Fruit fly (Drosophila melanogaster) whole organism, pupa: ENCODE data around the gene Dph4.

ENCODE experiments used
- CG10348 ChIP-seq: fragments of 200-800 bp; sonication (Bioruptor generic); IDR thresholded peaks from 2 replicates; pipeline ENCODE4 v1.3.6; 2022; ENCODE audit warnings: missing biosample characterization, missing genetic modification characterization
- CG12605 ChIP-seq: fragments of 200-800 bp; sonication (Bioruptor generic); IDR thresholded peaks from 2 replicates; pipeline ENCODE4 v1.3.6; 2022; ENCODE audit warnings: missing biosample characterization, missing genetic modification characterization
- CG13204 ChIP-seq: fragments of 200-800 bp; sonication (Bioruptor generic); optimal IDR thresholded peaks from 2 replicates; lab custom pipeline; 2018; ENCODE audit warnings: missing biosample characterization, mild to moderate bottlenecking, missing genetic modification characterization, moderate library complexity
- CG14655 ChIP-seq: fragments of 200-800 bp; sonication (Bioruptor generic); optimal IDR thresholded peaks from 3 replicates; lab custom pipeline; 2017; ENCODE audit warnings: mild to moderate bottlenecking, missing biosample characterization, missing genetic modification reagents, missing genetic modification characterization
- CG15710 ChIP-seq: fragments of 200-800 bp; sonication (Bioruptor generic); optimal IDR thresholded peaks from 2 replicates; lab custom pipeline; 2018; ENCODE audit warnings: missing biosample characterization, mild to moderate bottlenecking, missing genetic modification characterization, moderate library complexity
- CG17806 ChIP-seq: fragments of 200-800 bp; sonication (Bioruptor generic); optimal IDR thresholded peaks from 2 replicates; lab custom pipeline; 2018; ENCODE audit warnings: missing biosample characterization, mild to moderate bottlenecking, missing genetic modification characterization, moderate library complexity
- CG32121 ChIP-seq: fragments of 200-800 bp; sonication (Bioruptor generic); IDR thresholded peaks from 2 replicates; pipeline ENCODE4 v1.3.6; 2022; ENCODE audit warnings: missing biosample characterization, missing genetic modification characterization
- CG34367 ChIP-seq: fragments of 200-800 bp; sonication (Bioruptor generic); optimal IDR thresholded peaks from 2 replicates; lab custom pipeline; 2018; ENCODE audit warnings: missing biosample characterization, mild to moderate bottlenecking, missing genetic modification characterization
- CG4496 ChIP-seq: fragments of 200-800 bp; sonication (Bioruptor generic); IDR thresholded peaks from 3 replicates; pipeline ENCODE4 v1.3.6; 2022; ENCODE audit warnings: missing biosample characterization, missing genetic modification characterization
- CG8159 ChIP-seq: fragments of 200-800 bp; sonication (Bioruptor generic); optimal IDR thresholded peaks from 3 replicates; lab custom pipeline; 2018; ENCODE audit warnings: missing biosample characterization, mild to moderate bottlenecking, missing genetic modification characterization, moderate library complexity
- CG8301 ChIP-seq: fragments of 200-800 bp; sonication (Bioruptor generic); optimal IDR thresholded peaks from 2 replicates; lab custom pipeline; 2018; ENCODE audit warnings: missing biosample characterization, mild to moderate bottlenecking, missing genetic modification characterization
- CG9948 ChIP-seq: fragments of 200-800 bp; sonication (Bioruptor generic); optimal IDR thresholded peaks from 2 replicates; lab custom pipeline; 2018; ENCODE audit warnings: missing biosample characterization, mild to moderate bottlenecking, missing genetic modification characterization, moderate library complexity
- D1 ChIP-seq: fragments of 200-800 bp; sonication (Bioruptor generic); optimal IDR thresholded peaks from 2 replicates; lab custom pipeline; 2018; ENCODE audit warnings: missing biosample characterization, mild to moderate bottlenecking, missing genetic modification characterization, moderate library complexity
- EcR ChIP-seq: fragments of 200-800 bp; sonication (Bioruptor generic); optimal IDR thresholded peaks from 3 replicates; lab custom pipeline; 2019; ENCODE audit warnings: missing biosample characterization, missing genetic modification characterization, mild to moderate bottlenecking, moderate library complexity, missing genetic modification reagents
- Ets98B ChIP-seq: fragments of 200-800 bp; sonication (Bioruptor generic); IDR thresholded peaks from 2 replicates; pipeline ENCODE4 v1.3.6; 2022; ENCODE audit warnings: missing biosample characterization, missing genetic modification characterization
- Pif1A ChIP-seq: fragments of 200-800 bp; sonication (Bioruptor generic); optimal IDR thresholded peaks from 3 replicates; lab custom pipeline; 2016; ENCODE audit warnings: missing biosample characterization, missing genetic modification characterization
- Pif1B ChIP-seq: fragments of 200-800 bp; sonication (Bioruptor generic); optimal IDR thresholded peaks from 3 replicates; lab custom pipeline; 2016; ENCODE audit warnings: missing biosample characterization, missing genetic modification characterization
- Snoo ChIP-seq: fragments of 200-800 bp; sonication (Bioruptor generic); optimal IDR thresholded peaks from 3 replicates; lab custom pipeline; 2017; ENCODE audit warnings: missing biosample characterization, mild to moderate bottlenecking, missing genetic modification characterization, inconsistent platforms
- fd96Ca ChIP-seq: fragments of 200-800 bp; sonication (Bioruptor generic); IDR thresholded peaks from 3 replicates; pipeline ENCODE4 v1.3.6; 2022; ENCODE audit warnings: missing biosample characterization, missing genetic modification characterization
- gl ChIP-seq: fragments of 200-800 bp; sonication (Bioruptor generic); optimal IDR thresholded peaks from 2 replicates; lab custom pipeline; 2018; ENCODE audit warnings: missing biosample characterization, mild to moderate bottlenecking, missing genetic modification characterization
- rn ChIP-seq: fragments of 200-800 bp; sonication (Bioruptor generic); IDR thresholded peaks from 2 replicates; pipeline ENCODE4 v1.3.6; 2022; ENCODE audit warnings: missing biosample characterization, missing genetic modification characterization

Dph4 gene

dm6 chr3R:5613114-5613443 is 10.8 kb downstream of the Dph4 start, which contains the start of gene Atu:
Gene Atu (plus strand): TSS chr3R:5613358.
- no peak for TF ChIP-seq CG10348 (GFP tag; lab: Robert Waterston, UW)
- no peak for TF ChIP-seq fd96Ca (GFP tag; lab: Robert Waterston, UW)
- no peak for TF ChIP-seq CG8159 (tag; lab: Kevin White, UChicago)
- no peak for TF ChIP-seq Snoo (tag; lab: Kevin White, UChicago)
- no peak for TF ChIP-seq CG17806 (tag; lab: Kevin White, UChicago)
- TF ChIP-seq gl (tag; lab: Kevin White, UChicago): no peak
- no peak for TF ChIP-seq CG15710 (tag; lab: Kevin White, UChicago)
- TF ChIP-seq CG9948 (tag; lab: Kevin White, UChicago): no peak
- no peak for TF ChIP-seq CG12605 (GFP tag; lab: Robert Waterston, UW)
- no peak for TF ChIP-seq CG14655 (GFP tag; lab: Kevin White, UChicago)
- TF ChIP-seq CG8301: no peak
- no peak for TF ChIP-seq Pif1B (GFP tag; lab: Kevin White, UChicago)
- TF ChIP-seq D1 (tag; lab: Kevin White, UChicago): no peak
- no peak for TF ChIP-seq EcR (GFP tag; lab: Kevin White, UChicago)
- no peak for TF ChIP-seq rn (GFP tag; lab: Robert Waterston, UW)
- no peak for TF ChIP-seq CG4496 (GFP tag; lab: Robert Waterston, UW)
- TF ChIP-seq CG34367: no peak

- no peak for TF ChIP-seq CG13204 (GFP tag; lab: Kevin White, UChicago)
- TF ChIP-seq EcR (GFP tag; lab: Kevin White, UChicago): peak; percentile 85
- 0 out of 2 replicates have a peak, but pooled peaks have one; percentile 24 for TF ChIP-seq CG12605 (GFP tag; lab: Robert Waterston, UW)
These were observed 11.4 kb downstream of the Dph4 start, which contains the start of gene Rga for dm6 chr3R:5612372-5613113. Gene Rga (minus strand): TSS chr3R:5613112.

DNA sequence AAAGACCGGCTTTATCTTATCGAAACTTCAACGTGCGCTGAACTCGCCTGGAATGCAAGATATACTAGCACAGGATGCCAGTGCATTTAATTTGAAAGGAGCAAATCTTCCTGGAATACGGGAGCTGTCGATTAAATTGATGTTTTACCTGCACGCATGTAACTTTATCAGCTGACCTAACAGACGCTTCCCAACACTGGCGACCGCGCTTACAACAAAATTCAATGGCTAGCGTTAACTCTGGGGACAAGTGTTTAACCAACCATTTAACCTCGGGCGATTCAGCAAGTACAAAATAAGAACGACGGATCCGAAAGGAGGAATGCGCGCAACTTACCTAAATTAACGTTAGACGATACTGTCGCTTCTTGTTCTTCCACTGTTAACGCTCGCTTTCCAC is 12.2 kb downstream of the Dph4 start:
- TF ChIP-seq CG17806 (tag; lab: Kevin White, UChicago): no peak
- no peak for TF ChIP-seq CG9948 (tag; lab: Kevin White, UChicago)
- no peak for TF ChIP-seq D1 (tag; lab: Kevin White, UChicago)
- no peak for TF ChIP-seq fd96Ca (GFP tag; lab: Robert Waterston, UW)
- TF ChIP-seq Pif1B (GFP tag; lab: Kevin White, UChicago): no peak
- no peak for TF ChIP-seq CG32121

dm6 chr3R:5611167-5611566 is 12.8 kb downstream of the Dph4 start:
- TF ChIP-seq CG17806 (tag; lab: Kevin White, UChicago): no peak
- peak; percentile 51 for TF ChIP-seq EcR (GFP tag; lab: Kevin White, UChicago)

DNA sequence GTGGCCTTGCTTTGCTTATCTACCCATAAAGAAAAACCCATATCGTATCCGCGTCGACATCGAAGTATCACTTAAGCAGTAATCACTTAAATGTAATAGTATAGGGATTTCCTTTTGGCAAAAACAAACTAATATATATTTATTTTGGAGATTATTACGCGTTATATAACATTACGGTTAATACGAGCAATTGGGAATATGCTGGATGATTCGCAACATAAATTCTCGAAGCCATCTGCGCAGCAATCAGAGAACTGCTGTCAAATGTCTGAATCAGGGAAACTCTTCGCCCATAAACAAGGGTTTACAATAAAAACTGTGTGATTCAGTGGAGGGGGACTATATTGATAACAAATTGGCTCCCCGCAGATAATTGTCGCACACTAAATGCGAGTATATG is 13.3 kb downstream of the Dph4 start:
- no peak for TF ChIP-seq CG4496 (GFP tag; lab: Robert Waterston, UW)
- TF ChIP-seq Pif1B (GFP tag; lab: Kevin White, UChicago): no peak
- no peak for TF ChIP-seq CG8301
- TF ChIP-seq CG32121: no peak
- no peak for TF ChIP-seq CG10348 (GFP tag; lab: Robert Waterston, UW)
- no peak for TF ChIP-seq CG9948 (tag; lab: Kevin White, UChicago)
- TF ChIP-seq CG34367: no peak
- no peak for TF ChIP-seq CG14655 (GFP tag; lab: Kevin White, UChicago)
- TF ChIP-seq gl (tag; lab: Kevin White, UChicago): no peak
- TF ChIP-seq CG15710 (tag; lab: Kevin White, UChicago): no peak
- no peak for TF ChIP-seq fd96Ca (GFP tag; lab: Robert Waterston, UW)
- TF ChIP-seq Ets98B: no peak
- no peak for TF ChIP-seq EcR (GFP tag; lab: Kevin White, UChicago)
- TF ChIP-seq D1 (tag; lab: Kevin White, UChicago): no peak
- no peak for TF ChIP-seq rn (GFP tag; lab: Robert Waterston, UW)

- TF ChIP-seq CG4496 (GFP tag; lab: Robert Waterston, UW) (no peak), CG17806 (tag; lab: Kevin White, UChicago) (no peak), fd96Ca (GFP tag; lab: Robert Waterston, UW) (0 out of 3 replicates have a peak, but pooled peaks have one; percentile 38)
These were observed 15.5 kb downstream of the Dph4 start for dm6 chr3R:5608422-5608821.

DNA sequence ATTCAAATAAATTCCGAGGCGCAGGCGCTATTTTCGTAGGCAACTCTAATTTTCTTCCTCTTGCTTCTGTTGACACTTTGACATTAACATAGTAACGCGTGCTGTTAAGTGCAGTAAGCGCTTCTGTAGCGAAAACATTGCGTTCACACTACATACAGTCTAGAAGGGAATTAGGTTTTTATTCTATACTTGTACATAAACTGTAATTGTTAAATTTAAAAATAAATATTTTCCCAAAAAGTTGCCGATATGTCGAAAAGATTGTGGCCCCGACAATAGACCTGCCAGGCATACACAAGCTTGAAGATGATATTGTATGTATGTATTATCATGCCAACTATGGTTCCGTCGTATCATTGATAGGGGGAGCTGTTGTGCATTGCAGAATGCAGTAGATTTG is 17.4 kb downstream of the Dph4 start, which contains the start of gene asl:
Gene asl (minus strand): TSS at position 67 of the 400 bp plus-strand sequence.
- TF ChIP-seq CG10348 (GFP tag; lab: Robert Waterston, UW) (no peak), CG13204 (GFP tag; lab: Kevin White, UChicago) (no peak), gl (tag; lab: Kevin White, UChicago) (no peak), EcR (GFP tag; lab: Kevin White, UChicago) (no peak), Snoo (tag; lab: Kevin White, UChicago) (peak; percentile 40), CG8301 (no peak), CG32121 (peak; percentile 62; the same call in 1 of the 2 replicates), CG15710 (tag; lab: Kevin White, UChicago) (peak; percentile 54), CG17806 (tag; lab: Kevin White, UChicago) (peak; percentile 55), CG4496 (GFP tag; lab: Robert Waterston, UW) (peak; percentile 58; the same call in 1 of the 3 replicates), fd96Ca (GFP tag; lab: Robert Waterston, UW) (peak; percentile 73), Pif1A (GFP tag; lab: Kevin White, UChicago) (no peak), CG8159 (tag; lab: Kevin White, UChicago) (peak; percentile 66), CG9948 (tag; lab: Kevin White, UChicago) (peak; percentile 39), CG12605 (GFP tag; lab: Robert Waterston, UW) (no peak), D1 (tag; lab: Kevin White, UChicago) (no peak), Pif1B (GFP tag; lab: Kevin White, UChicago) (no peak), CG34367 (no peak), Ets98B (peak; percentile 69), CG14655 (GFP tag; lab: Kevin White, UChicago) (no peak)
- TF ChIP-seq, all 21 proteins: peak for 9
